Fruit fly (Drosophila melanogaster) whole organism, adult: Measurements from ENCODE around the gene Zir.

ENCODE experiments used
- CG11617 ChIP-seq: fragments of 200-800 bp; sonication (Bioruptor generic); optimal IDR thresholded peaks from 2 replicates; lab custom pipeline; 2017; ENCODE audit warnings: mild to moderate bottlenecking, missing biosample characterization, missing genetic modification reagents, missing genetic modification characterization
- CG12768 ChIP-seq: fragments of 200-800 bp; sonication (Bioruptor generic); optimal IDR thresholded peaks from 2 replicates; lab custom pipeline; 2017; ENCODE audit warnings: missing biosample characterization, missing genetic modification characterization, mild to moderate bottlenecking, moderate library complexity, missing genetic modification reagents
- CG14711 ChIP-seq: fragments of 200-800 bp; sonication (Bioruptor generic); optimal IDR thresholded peaks from 2 replicates; lab custom pipeline; 2018; ENCODE audit warnings: missing biosample characterization, mild to moderate bottlenecking, missing genetic modification characterization, moderate library complexity
- CG1620 ChIP-seq: fragments of 200-800 bp; sonication (Bioruptor generic); optimal IDR thresholded peaks from 2 replicates; lab custom pipeline; 2016; ENCODE audit warnings: missing biosample characterization, missing genetic modification characterization
- CG33017 ChIP-seq: fragments of 200-800 bp; sonication (Bioruptor generic); optimal IDR thresholded peaks from 2 replicates; lab custom pipeline; 2018; ENCODE audit warnings: missing biosample characterization, mild to moderate bottlenecking, missing genetic modification characterization, moderate library complexity
- CG5204 ChIP-seq: fragments of 200-800 bp; sonication (Bioruptor generic); optimal IDR thresholded peaks from 2 replicates; lab custom pipeline; 2016; ENCODE audit warnings: missing biosample characterization, missing genetic modification characterization
- CG7045 ChIP-seq: fragments of 200-800 bp; sonication (Bioruptor generic); optimal IDR thresholded peaks from 2 replicates; lab custom pipeline; 2017; ENCODE audit warnings: missing biosample characterization, mild to moderate bottlenecking, missing genetic modification characterization
- CG7101 ChIP-seq: fragments of 200-800 bp; sonication (Bioruptor generic); optimal IDR thresholded peaks from 2 replicates; lab custom pipeline; 2018; ENCODE audit warnings: missing biosample characterization, mild to moderate bottlenecking, missing genetic modification characterization, moderate library complexity
- Clk ChIP-seq: fragments of 200-800 bp; sonication (Bioruptor generic); optimal IDR thresholded peaks from 2 replicates; lab custom pipeline; 2017; ENCODE audit warnings: missing biosample characterization, missing genetic modification characterization
- Crg-1 ChIP-seq: fragments of 200-800 bp; sonication (Bioruptor generic); optimal IDR thresholded peaks from 2 replicates; lab custom pipeline; 2016; ENCODE audit warnings: missing biosample characterization, missing genetic modification characterization
- Hr96 ChIP-seq: fragments of 200-800 bp; sonication (Bioruptor generic); optimal IDR thresholded peaks from 2 replicates; lab custom pipeline; 2016; ENCODE audit warnings: missing biosample characterization, missing genetic modification characterization
- Mnt ChIP-seq: fragments of 200-800 bp; sonication (Bioruptor generic); optimal IDR thresholded peaks from 2 replicates; lab custom pipeline; 2016; ENCODE audit warnings: missing biosample characterization, mild to moderate bottlenecking, missing genetic modification characterization
- bab1 ChIP-seq: fragments of 200-800 bp; sonication (Bioruptor generic); optimal IDR thresholded peaks from 3 replicates; lab custom pipeline; 2019; ENCODE audit warnings: missing biosample characterization, mild to moderate bottlenecking, missing genetic modification characterization, moderate library complexity
- cic ChIP-seq: fragments of 200-800 bp; sonication (Bioruptor generic); optimal IDR thresholded peaks from 2 replicates; lab custom pipeline; 2017; ENCODE audit warnings: missing biosample characterization, mild to moderate bottlenecking, missing genetic modification characterization, moderate library complexity
- cnc ChIP-seq, 2 experiments: fragments of >200 bp; optimal IDR thresholded peaks; 2 replicates each; lab custom pipeline; 2017
- kay ChIP-seq: fragments of 200-800 bp; sonication (Bioruptor generic); peaks from one replicate; lab custom pipeline; 2016; ENCODE audit warnings: missing biosample characterization, missing genetic modification characterization, borderline replicate concordance
- ovo ChIP-seq: fragments of 200-800 bp; sonication (Bioruptor generic); optimal IDR thresholded peaks from 2 replicates; lab custom pipeline; 2016; ENCODE audit warnings: missing biosample characterization, missing genetic modification characterization
- pad ChIP-seq: fragments of 200-800 bp; sonication (Bioruptor generic); optimal IDR thresholded peaks from 3 replicates; lab custom pipeline; 2017; ENCODE audit warnings: missing biosample characterization, missing genetic modification characterization, mild to moderate bottlenecking, moderate library complexity, missing genetic modification reagents
- tj ChIP-seq: fragments of 200-800 bp; sonication (Bioruptor generic); optimal IDR thresholded peaks from 3 replicates; lab custom pipeline; 2017; ENCODE audit warnings: missing biosample characterization, mild to moderate bottlenecking, missing genetic modification characterization, moderate library complexity
- toe ChIP-seq: fragments of 200-800 bp; sonication (Bioruptor generic); optimal IDR thresholded peaks from 2 replicates; lab custom pipeline; 2016; ENCODE audit warnings: missing biosample characterization, missing genetic modification characterization

Gene Zir

DNA sequence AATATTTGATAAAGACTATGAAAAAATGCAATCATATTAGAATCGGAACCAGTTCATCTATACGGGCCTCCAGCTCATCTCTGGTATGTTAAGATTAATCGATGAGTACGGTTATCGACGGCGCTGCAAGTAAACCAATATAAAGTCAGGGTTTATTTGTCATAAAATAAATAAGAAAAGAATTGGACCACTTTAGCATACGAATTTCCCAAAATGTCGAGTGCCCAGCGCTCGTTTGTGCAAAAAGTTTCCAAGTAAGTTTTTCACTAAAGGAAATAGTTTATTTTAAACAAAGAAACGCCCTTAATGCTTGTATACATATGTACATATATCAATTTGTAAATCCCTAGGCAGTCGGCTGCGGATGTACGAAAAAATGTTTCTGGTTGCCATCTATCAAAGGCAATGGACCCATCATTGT lies at the start of gene Zir:
Gene Zir (plus strand): TSS at position 101 of the 421 bp plus-strand sequence.
- no peak for TF ChIP-seq CG1620 (GFP tag; lab: Kevin White, UChicago)
- TF ChIP-seq kay (GFP tag; lab: Kevin White, UChicago), result peak; percentile 7
- TF ChIP-seq CG5204 (GFP tag; lab: Kevin White, UChicago), result no peak
- TF ChIP-seq CG14711, result peak; percentile 7
- peak; percentile 30 for TF ChIP-seq Mnt
- TF ChIP-seq Crg-1 (GFP tag; lab: Kevin White, UChicago), result no peak
- peak; percentile 3 for TF ChIP-seq CG11617 (GFP tag; lab: Kevin White, UChicago)
- TF ChIP-seq Clk (GFP tag; lab: Kevin White, UChicago), result no peak
- TF ChIP-seq CG7101 (tag; lab: Kevin White, UChicago), result no peak
- TF ChIP-seq pad (GFP tag; lab: Kevin White, UChicago), result no peak
- TF ChIP-seq CG12768, result no peak
- TF ChIP-seq CG33017, result no peak
- TF ChIP-seq bab1 (GFP tag; lab: Kevin White, UChicago), result peak; percentile 41
- TF ChIP-seq ovo (GFP tag; lab: Kevin White, UChicago), result no peak

- TF ChIP-seq cic (no peak), CG12768 (no peak)
These were observed 41.4 kb upstream of the Zir start for dm6 chr2L:53108-53507.

dm6 chr2L:56865-57264 lies 37.7 kb upstream of the Zir start:
- TF ChIP-seq CG5204 (GFP tag; lab: Kevin White, UChicago) (no peak), cic (no peak), Hr96 (no peak), cnc (optimal IDR thresholded peaks at IDR 0.05; lab: Kevin White, UChicago) (no peak), pad (GFP tag; lab: Kevin White, UChicago) (no peak), tj (GFP tag; lab: Kevin White, UChicago) (no peak), Mnt (no peak), toe (no peak), CG14711 (no peak)

dm6 chr2L:59058-59603 lies 35.4 kb upstream of the Zir start:
- no peak for TF ChIP-seq Crg-1 (GFP tag; lab: Kevin White, UChicago)
- no peak for TF ChIP-seq tj (GFP tag; lab: Kevin White, UChicago)
- no peak for TF ChIP-seq Clk (GFP tag; lab: Kevin White, UChicago)
- no peak for TF ChIP-seq kay (GFP tag; lab: Kevin White, UChicago)
- TF ChIP-seq CG33017, result no peak
- no peak for TF ChIP-seq cnc (optimal IDR thresholded peaks at IDR 0.05; lab: Kevin White, UChicago)
- no peak for TF ChIP-seq CG5204 (GFP tag; lab: Kevin White, UChicago)
- no peak for TF ChIP-seq cic
- no peak for TF ChIP-seq pad (GFP tag; lab: Kevin White, UChicago)
- no peak for TF ChIP-seq ovo (GFP tag; lab: Kevin White, UChicago)
- no peak for TF ChIP-seq Hr96
- TF ChIP-seq CG7101 (tag; lab: Kevin White, UChicago), result no peak

dm6 chr2L:65354-65949 lies 29.1 kb upstream of the Zir start, which contains the start of gene Cda5:
Gene Cda5, minus strand, starts transcription at chr2L:65404.
- TF ChIP-seq CG33017, result no peak
- no peak for TF ChIP-seq bab1 (GFP tag; lab: Kevin White, UChicago)
- TF ChIP-seq CG1620 (GFP tag; lab: Kevin White, UChicago), result no peak
- TF ChIP-seq CG7101 (tag; lab: Kevin White, UChicago), result no peak
- TF ChIP-seq tj (GFP tag; lab: Kevin White, UChicago), result no peak
- TF ChIP-seq CG5204 (GFP tag; lab: Kevin White, UChicago), result no peak
- TF ChIP-seq Clk (GFP tag; lab: Kevin White, UChicago), result no peak
- TF ChIP-seq CG14711, result no peak
- TF ChIP-seq CG7045 (GFP tag; lab: Kevin White, UChicago), result no peak
- TF ChIP-seq Crg-1 (GFP tag; lab: Kevin White, UChicago), result no peak
- TF ChIP-seq cnc (optimal IDR thresholded peaks at IDR 0.05; lab: Kevin White, UChicago), result no peak
- no peak for TF ChIP-seq kay (GFP tag; lab: Kevin White, UChicago)
- TF ChIP-seq cic, result no peak
- TF ChIP-seq CG12768, result no peak

dm6 chr2L:66369-67278 lies 27.9 kb upstream of the Zir start, which contains the start of gene dbr:
Gene dbr, plus strand, starts transcription at chr2L:66482.
- TF ChIP-seq toe, result no peak
- peak; percentile 70 for TF ChIP-seq tj (GFP tag; lab: Kevin White, UChicago)
- TF ChIP-seq Clk (GFP tag; lab: Kevin White, UChicago), result no peak
- TF ChIP-seq bab1 (GFP tag; lab: Kevin White, UChicago), result no peak
- no peak for TF ChIP-seq Crg-1 (GFP tag; lab: Kevin White, UChicago)
- peak; percentile 29 for TF ChIP-seq CG7045 (GFP tag; lab: Kevin White, UChicago)
- TF ChIP-seq cic, result peak; percentile 71
- no peak for TF ChIP-seq CG33017
- peak; percentile 30 for TF ChIP-seq Mnt
- TF ChIP-seq CG11617 (GFP tag; lab: Kevin White, UChicago), result peak; percentile 68
- peak; percentile 37 for TF ChIP-seq kay (GFP tag; lab: Kevin White, UChicago)
- TF ChIP-seq CG7101 (tag; lab: Kevin White, UChicago), result peak; percentile 22
- TF ChIP-seq ovo (GFP tag; lab: Kevin White, UChicago), result peak; percentile 19
- TF ChIP-seq CG5204 (GFP tag; lab: Kevin White, UChicago), result no peak
- TF ChIP-seq CG12768, result peak; percentile 37
- TF ChIP-seq Hr96, result no peak
- TF ChIP-seq pad (GFP tag; lab: Kevin White, UChicago), result peak; percentile 44
- no peak for TF ChIP-seq CG14711
- TF ChIP-seq cnc (optimal IDR thresholded peaks at IDR 0.05; lab: Kevin White, UChicago), result no peak
- peak; percentile 19 for TF ChIP-seq CG1620 (GFP tag; lab: Kevin White, UChicago)
